Worm (Caenorhabditis elegans) whole organism, L2 larva: ENCODE data around the gene dhs-22.
A peak's percentile ranks its signal among the peaks of the same experiment; 100 is the strongest.

Experiments
- ceh-16 ChIP-seq: fragments of 150-350 bp; optimal IDR thresholded peaks from 2 replicates; lab custom pipeline; 2014; ENCODE audit warnings: missing biosample characterization, missing genetic modification characterization
- lsy-2 ChIP-seq, 2 experiments: fragments of 150-350 bp in 1 of 2; sonication (generic microtip) in 1 of 2; optimal IDR thresholded peaks; 2 replicates each; lab custom pipeline; 2014 to 2017; ENCODE audit warnings: missing biosample characterization in 2 of 2, missing genetic modification characterization in 2 of 2
- nhr-12 ChIP-seq: fragments of 150-350 bp; optimal IDR thresholded peaks from 2 replicates; lab custom pipeline; 2014; ENCODE audit warnings: missing biosample characterization, missing genetic modification characterization
- nhr-237 ChIP-seq: fragments of 150-350 bp; optimal IDR thresholded peaks from 2 replicates; lab custom pipeline; 2014; ENCODE audit warnings: missing biosample characterization, missing genetic modification characterization
- zag-1 ChIP-seq: fragments of 150-350 bp; optimal IDR thresholded peaks from 2 replicates; lab custom pipeline; 2014; ENCODE audit warnings: missing biosample characterization, missing genetic modification characterization

DNA sequence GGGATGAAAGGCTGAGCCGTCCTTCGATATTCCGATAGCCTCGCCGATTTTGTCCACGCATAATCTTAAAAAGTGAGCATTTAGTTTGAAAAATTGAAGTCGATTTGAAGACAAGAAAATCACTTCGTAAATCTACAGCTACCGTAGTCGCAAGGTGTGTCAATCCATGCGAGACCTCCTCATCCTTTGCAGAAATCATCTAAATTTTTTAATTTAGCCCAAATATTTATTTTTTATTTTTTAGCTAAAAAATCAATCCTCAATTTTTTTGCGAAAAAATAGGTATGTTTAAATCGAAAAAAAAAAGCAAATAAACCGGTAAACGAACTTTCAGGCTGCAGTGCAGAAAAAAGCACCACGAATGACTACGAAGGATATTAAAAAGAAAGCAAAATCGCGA lies 3.5 kb downstream of the dhs-22 start, which contains the start of the genes nxf-2 and set-31:
- TF ChIP-seq zag-1 (no peak), nhr-237 (tag; lab: Kevin White, UChicago) (no peak), ceh-16 (no peak), lsy-2 (tag; optimal IDR thresholded peaks at IDR 0.05; lab: Kevin White, UChicago) (peak in 1 of 2 experiments; percentile 41), nhr-12 (tag; lab: Kevin White, UChicago) (no peak)
